Fruit fly (Drosophila melanogaster): ENCODE results near the gene GABA-B-R1.

DNA sequence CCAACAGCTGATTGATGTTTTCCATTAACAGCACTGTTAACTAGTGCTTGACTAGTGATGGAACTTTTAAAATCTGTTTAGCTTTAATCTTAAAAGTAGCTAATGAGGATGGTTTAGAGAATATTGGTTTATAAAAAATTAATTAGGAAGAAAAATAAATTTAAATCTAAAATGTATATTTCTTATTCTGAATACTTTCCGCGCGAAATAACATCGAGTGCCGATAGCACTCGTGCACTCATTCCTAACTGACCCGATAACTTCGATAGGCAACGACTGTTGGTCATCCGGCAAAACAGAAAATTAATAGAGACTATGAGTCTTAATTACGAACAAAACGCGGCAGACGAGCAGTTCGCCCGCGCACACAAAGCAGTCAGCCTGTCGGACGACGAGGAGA, 6.4 kb upstream of the GABA-B-R1 start, which contains the start of the genes THG and Rnmt:
- TF ChIP-seq Hey (tag; optimal IDR thresholded peaks at IDR 0.05): no peak
- TF ChIP-seq da (GFP tag; optimal IDR thresholded peaks at IDR 0.05): no peak
- TF ChIP-seq jing (GFP tag; optimal IDR thresholded peaks at IDR 0.05): peak; percentile 57
- no peak for TF ChIP-seq pros (GFP tag; optimal IDR thresholded peaks at IDR 0.05)
- TF ChIP-seq CG11504 (tag; optimal IDR thresholded peaks at IDR 0.05): peak; percentile 83
- peak; percentile 67 for TF ChIP-seq pho (GFP tag; optimal IDR thresholded peaks at IDR 0.05)
- TF ChIP-seq CG32772 (GFP tag; IDR thresholded peaks at IDR 0.05): peak; percentile 76
- no peak for TF ChIP-seq Hr39 (optimal IDR thresholded peaks at IDR 0.05)
- peak; percentile 67; the same call in 2 of the 3 replicates for TF ChIP-seq z (GFP tag; IDR thresholded peaks at IDR 0.05)
